Worm (Caenorhabditis elegans): ENCODE results near the gene srx-128.

DNA sequence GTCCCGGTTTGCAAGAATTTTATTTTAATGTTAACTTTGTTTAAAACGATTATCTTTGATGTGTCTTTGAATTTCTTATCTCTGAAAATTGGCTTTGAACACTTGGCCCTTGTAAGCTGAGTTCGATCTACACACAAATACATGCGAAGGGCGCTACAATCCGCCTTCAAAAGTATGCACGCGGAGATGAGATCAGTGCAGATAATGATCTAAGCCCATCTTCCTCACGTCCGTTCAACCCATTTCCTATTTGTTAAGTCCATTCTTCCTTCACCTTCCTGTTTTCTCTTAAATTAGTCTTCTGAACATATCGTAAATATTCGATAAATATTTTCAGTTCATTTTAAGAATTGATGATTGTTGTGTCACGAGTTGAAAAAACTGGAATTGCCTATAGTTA, 29.1 kb downstream of the srx-128 start, which contains the start of gene nhr-175:
- TF ChIP-seq lin-39 (tag; optimal IDR thresholded peaks at IDR 0.05) (no peak), lsy-2 (tag; optimal IDR thresholded peaks at IDR 0.05) (no peak), unc-39 (tag; optimal IDR thresholded peaks at IDR 0.05) (no peak)
